Worm (Caenorhabditis elegans) whole organism, midembryonic: ENCODE measurements around the gene chca-1.

ENCODE experiments used
- T22C8.4 ChIP-seq: fragments of 200-800 bp; sonication (Bioruptor generic); IDR thresholded peaks from 2 replicates; pipeline ENCODE4 v1.3.6; 2022; ENCODE audit warnings: missing genetic modification characterization, missing compliant biosample characterization
- cog-1 ChIP-seq: sonication (generic microtip); optimal IDR thresholded peaks from 2 replicates; lab custom pipeline; 2016; ENCODE audit warnings: missing genetic modification characterization, missing compliant biosample characterization
- flt-1 ChIP-seq: fragments of 200-800 bp; sonication (Bioruptor generic); IDR thresholded peaks from 2 replicates; pipeline ENCODE4 v1.3.6; 2022; ENCODE audit warnings: missing genetic modification characterization, missing compliant biosample characterization
- klf-2 ChIP-seq: fragments of 200-800 bp; sonication (Bioruptor generic); conservative IDR thresholded peaks from 2 replicates; pipeline ENCODE4 v1.3.6; 2022; ENCODE audit warnings: missing genetic modification reagents, missing genetic modification characterization, missing compliant biosample characterization
- med-1 ChIP-seq: sonication (generic microtip); optimal IDR thresholded peaks from 2 replicates; lab custom pipeline; 2017; ENCODE audit warnings: missing genetic modification characterization, mild to moderate bottlenecking, missing compliant biosample characterization, antibody characterized with exemption, missing genetic modification reagents; ENCODE audit not compliant: insufficient read depth
- ref-1 ChIP-seq: fragments of 200-800 bp; sonication (Bioruptor generic); conservative IDR thresholded peaks from 2 replicates; pipeline ENCODE4 v1.3.6; 2022; ENCODE audit warnings: missing genetic modification reagents, missing genetic modification characterization, missing compliant biosample characterization
- tab-1 ChIP-seq: fragments of 200-800 bp; sonication (Bioruptor generic); IDR thresholded peaks from 2 replicates; pipeline ENCODE4 v1.3.6; 2022; ENCODE audit warnings: missing genetic modification characterization, missing compliant biosample characterization
- ztf-23 ChIP-seq: fragments of 200-800 bp; sonication (Bioruptor generic); IDR thresholded peaks from 2 replicates; pipeline ENCODE4 v1.3.6; 2022; ENCODE audit warnings: missing genetic modification reagents, missing genetic modification characterization, missing compliant biosample characterization
- ztf-29 ChIP-seq: fragments of 200-800 bp; sonication (Bioruptor generic); IDR thresholded peaks from 2 replicates; pipeline ENCODE4 v1.3.6; 2022; ENCODE audit warnings: missing genetic modification reagents, missing genetic modification characterization, missing compliant biosample characterization

DNA sequence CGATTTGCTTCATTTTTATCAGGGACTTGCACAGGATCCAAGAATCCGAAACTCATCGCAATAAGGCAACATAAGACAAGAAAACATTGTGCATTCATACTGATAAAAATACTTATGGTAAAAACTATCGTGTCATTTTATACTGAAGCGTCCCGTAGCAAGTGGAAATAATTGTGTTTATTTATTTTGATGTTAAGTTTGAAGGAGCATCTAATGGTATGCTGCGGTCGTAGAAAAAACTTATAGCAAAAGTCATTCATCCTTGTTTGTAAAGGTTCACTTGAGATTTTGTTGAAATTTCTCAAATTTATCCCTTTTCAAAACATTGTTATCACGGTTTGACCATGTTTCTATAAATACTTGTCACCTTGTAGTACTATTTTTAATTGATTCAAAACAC, 26.2 kb upstream of the chca-1 start, which contains the start of gene W09C2.10:
- TF ChIP-seq tab-1 (GFP tag; lab: Robert Waterston, UW), result no peak
- no peak for TF ChIP-seq med-1
- TF ChIP-seq cog-1, result no peak
- TF ChIP-seq ztf-29 (GFP tag; lab: Robert Waterston, UW), result no peak
- TF ChIP-seq ref-1 (GFP tag; lab: Robert Waterston, UW), result no peak
- no peak for TF ChIP-seq T22C8.4 (GFP tag; lab: Robert Waterston, UW)
- TF ChIP-seq klf-2 (GFP tag; lab: Robert Waterston, UW), result no peak
- no peak for TF ChIP-seq flt-1 (GFP tag; lab: Robert Waterston, UW)
- no peak for TF ChIP-seq ztf-23 (GFP tag; lab: Robert Waterston, UW)
